Worm (Caenorhabditis elegans) whole organism, L2 larva: ENCODE results near the gene sax-1.

Source experiments
- C34F6.9 ChIP-seq: fragments of 150-350 bp; optimal IDR thresholded peaks from 2 replicates; lab custom pipeline; 2014; ENCODE audit warnings: missing biosample characterization, missing genetic modification characterization
- F13H6.1 ChIP-seq: sonication (generic microtip); optimal IDR thresholded peaks from 2 replicates; lab custom pipeline; 2016; ENCODE audit warnings: missing genetic modification characterization, missing compliant biosample characterization
- Y55F3AM.14 ChIP-seq: fragments of 200-800 bp; sonication (Bioruptor generic); optimal IDR thresholded peaks from 2 replicates; lab custom pipeline; 2018; ENCODE audit warnings: mild to moderate bottlenecking, missing genetic modification characterization, missing compliant biosample characterization
- alr-1 ChIP-seq: fragments of 150-350 bp; optimal IDR thresholded peaks from 2 replicates; lab custom pipeline; 2014; ENCODE audit warnings: missing biosample characterization, missing genetic modification characterization
- aly-2 ChIP-seq: fragments of 150-350 bp; optimal IDR thresholded peaks from 2 replicates; lab custom pipeline; 2014; ENCODE audit warnings: missing biosample characterization, missing genetic modification characterization
- ama-1 ChIP-seq: fragments of 150-350 bp; optimal IDR thresholded peaks from 2 replicates; lab custom pipeline; 2018; ENCODE audit warnings: inconsistent platforms
- crh-2 ChIP-seq: sonication (generic microtip); optimal IDR thresholded peaks from 2 replicates; lab custom pipeline; 2017; ENCODE audit warnings: missing biosample characterization, missing genetic modification characterization
- dmd-4 ChIP-seq: sonication (generic microtip); optimal IDR thresholded peaks from 2 replicates; lab custom pipeline; 2017; ENCODE audit warnings: missing biosample characterization, missing genetic modification characterization
- elt-1 ChIP-seq: fragments of 150-350 bp; optimal IDR thresholded peaks from 2 replicates; lab custom pipeline; 2014; ENCODE audit warnings: missing biosample characterization, missing genetic modification characterization
- gmeb-1 ChIP-seq: fragments of 150-350 bp; optimal IDR thresholded peaks from 2 replicates; lab custom pipeline; 2014; ENCODE audit warnings: missing biosample characterization, missing genetic modification characterization
- lin-13 ChIP-seq: fragments of 150-350 bp; optimal IDR thresholded peaks from 2 replicates; lab custom pipeline; 2014; ENCODE audit warnings: missing biosample characterization, missing genetic modification reagents, missing genetic modification characterization
- lin-39 ChIP-seq: fragments of 150-350 bp; optimal IDR thresholded peaks from 2 replicates; lab custom pipeline; 2014; ENCODE audit warnings: missing biosample characterization, missing genetic modification reagents, missing genetic modification characterization
- lsy-2 ChIP-seq, 2 experiments: fragments of 150-350 bp in 1 of 2; sonication (generic microtip) in 1 of 2; optimal IDR thresholded peaks; 2 replicates each; lab custom pipeline; 2014 to 2017; ENCODE audit warnings: missing biosample characterization in 2 of 2, missing genetic modification characterization in 2 of 2
- mab-5 ChIP-seq: fragments of 150-350 bp; optimal IDR thresholded peaks from 2 replicates; lab custom pipeline; 2014; ENCODE audit warnings: missing biosample characterization, missing genetic modification characterization
- mbf-1 ChIP-seq: sonication (generic microtip); optimal IDR thresholded peaks from 2 replicates; lab custom pipeline; 2017; ENCODE audit warnings: missing biosample characterization, missing genetic modification characterization
- mdl-1 ChIP-seq, 2 experiments: fragments of 150-350 bp in 1 of 2; sonication (generic microtip) in 1 of 2; optimal IDR thresholded peaks; 2 replicates each; lab custom pipeline; 2017; ENCODE audit warnings: missing biosample characterization in 2 of 2, missing genetic modification characterization in 2 of 2
- nhr-10 ChIP-seq: sonication (generic microtip); optimal IDR thresholded peaks from 2 replicates; lab custom pipeline; 2017; ENCODE audit warnings: missing biosample characterization, missing genetic modification characterization
- nhr-12 ChIP-seq: fragments of 150-350 bp; optimal IDR thresholded peaks from 2 replicates; lab custom pipeline; 2014; ENCODE audit warnings: missing biosample characterization, missing genetic modification characterization
- nhr-129 ChIP-seq: fragments of 150-350 bp; optimal IDR thresholded peaks from 2 replicates; lab custom pipeline; 2014; ENCODE audit warnings: missing biosample characterization, missing genetic modification characterization
- nhr-21 ChIP-seq: fragments of 150-350 bp; optimal IDR thresholded peaks from 2 replicates; lab custom pipeline; 2014; ENCODE audit warnings: missing biosample characterization, missing genetic modification characterization
- nhr-23 ChIP-seq: fragments of 150-350 bp; optimal IDR thresholded peaks from 2 replicates; lab custom pipeline; 2014; ENCODE audit warnings: missing biosample characterization, missing genetic modification reagents, missing genetic modification characterization
- nhr-237 ChIP-seq: fragments of 150-350 bp; optimal IDR thresholded peaks from 2 replicates; lab custom pipeline; 2014; ENCODE audit warnings: missing biosample characterization, missing genetic modification characterization
- nhr-25 ChIP-seq: fragments of 150-350 bp; sonication (generic microtip); optimal IDR thresholded peaks from 3 replicates; lab custom pipeline; 2014; ENCODE audit warnings: missing biosample characterization, missing genetic modification characterization
- sem-4 ChIP-seq: fragments of 150-350 bp; optimal IDR thresholded peaks from 2 replicates; lab custom pipeline; 2014; ENCODE audit warnings: missing biosample characterization, missing genetic modification reagents, missing genetic modification characterization
- skn-1 ChIP-seq: sonication (generic microtip); optimal IDR thresholded peaks from 2 replicates; lab custom pipeline; 2017; ENCODE audit warnings: missing biosample characterization, missing genetic modification characterization
- sma-3 ChIP-seq: sonication (generic microtip); optimal IDR thresholded peaks from 2 replicates; lab custom pipeline; 2016; ENCODE audit warnings: missing genetic modification reagents, missing genetic modification characterization, missing compliant biosample characterization
- snpc-4 ChIP-seq: fragments of 150-350 bp; optimal IDR thresholded peaks from 2 replicates; lab custom pipeline; 2014; ENCODE audit warnings: missing biosample characterization, missing genetic modification characterization
- unc-39 ChIP-seq: fragments of 150-350 bp; optimal IDR thresholded peaks from 2 replicates; lab custom pipeline; 2014; ENCODE audit warnings: missing biosample characterization, missing genetic modification characterization
- unc-62 ChIP-seq: fragments of 150-350 bp; optimal IDR thresholded peaks from 2 replicates; lab custom pipeline; 2014; ENCODE audit warnings: missing biosample characterization, missing genetic modification reagents, missing genetic modification characterization
- zag-1 ChIP-seq: fragments of 150-350 bp; optimal IDR thresholded peaks from 2 replicates; lab custom pipeline; 2014; ENCODE audit warnings: missing biosample characterization, missing genetic modification characterization
- ztf-4 ChIP-seq: fragments of 150-350 bp; optimal IDR thresholded peaks from 2 replicates; lab custom pipeline; 2014; ENCODE audit warnings: missing biosample characterization, missing genetic modification characterization

The sax-1 gene

DNA sequence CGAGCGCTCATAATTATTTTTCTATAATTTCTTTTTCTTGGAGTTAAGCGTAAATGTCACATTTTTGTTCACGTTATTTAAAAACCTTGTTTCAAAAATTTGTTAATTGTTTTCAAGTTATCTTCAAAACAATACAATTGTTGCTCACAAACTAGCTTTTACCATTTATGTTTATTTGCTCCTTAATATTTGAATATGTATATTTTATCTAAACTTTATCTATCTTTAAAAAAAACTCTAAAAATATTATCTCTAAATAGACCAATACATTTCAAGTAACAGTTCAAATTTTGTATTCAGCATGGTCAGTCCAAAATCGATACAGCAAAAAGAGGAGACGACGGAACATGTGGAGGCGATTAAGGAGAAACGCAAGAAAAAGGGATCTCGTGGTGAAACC is 6.0 kb upstream of the sax-1 start, which contains the start of gene R11G1.7:
Gene R11G1.7 (plus strand): TSS at position 301 of the 400 bp plus-strand sequence.
- TF ChIP-seq C34F6.9 (tag; lab: Kevin White, UChicago) = no peak
- TF ChIP-seq, all 48 proteins: peak for 0

ce11 chrX:3654623-3655022 is 4.7 kb upstream of the sax-1 start, which contains the start of gene R11G1.11:
Gene R11G1.11, plus strand, starts transcription at chrX:3654923.
- TF ChIP-seq nhr-25 = no peak
- no peak for TF ChIP-seq nhr-23 (tag; lab: Kevin White, UChicago)
- no peak for TF ChIP-seq nhr-237 (tag; lab: Kevin White, UChicago)
- TF ChIP-seq dmd-4 (tag; lab: Kevin White, UChicago) = no peak
- TF ChIP-seq nhr-129 = no peak
- TF ChIP-seq nhr-12 (tag; lab: Kevin White, UChicago) = no peak
- no peak for TF ChIP-seq mab-5 (tag; lab: Kevin White, UChicago)

- peak; percentile 34 for TF ChIP-seq F13H6.1 (tag; lab: Kevin White, UChicago)
- peak; percentile 24 for TF ChIP-seq nhr-129
- TF ChIP-seq skn-1 (tag; lab: Kevin White, UChicago) = no peak
Observed at ce11 chrX:3645924-3646323, 4.0 kb downstream of the sax-1 start.

- TF ChIP-seq unc-62 (GFP tag; lab: Kevin White, UChicago) (no peak), mab-5 (tag; lab: Kevin White, UChicago) (no peak), sma-3 (GFP tag; lab: Kevin White, UChicago) (no peak), mbf-1 (no peak), zag-1 (tag; lab: Kevin White, UChicago) (no peak), alr-1 (tag; lab: Kevin White, UChicago) (no peak), lin-39 (tag; lab: Kevin White, UChicago) (no peak), mdl-1 (tag; optimal IDR thresholded peaks at IDR 0.05; lab: Kevin White, UChicago) (no peak)
Observed at ce11 chrX:3644796-3645195, 5.2 kb downstream of the sax-1 start, which contains the start of gene tmem-24. Gene tmem-24, minus strand, starts transcription at chrX:3644896.

DNA sequence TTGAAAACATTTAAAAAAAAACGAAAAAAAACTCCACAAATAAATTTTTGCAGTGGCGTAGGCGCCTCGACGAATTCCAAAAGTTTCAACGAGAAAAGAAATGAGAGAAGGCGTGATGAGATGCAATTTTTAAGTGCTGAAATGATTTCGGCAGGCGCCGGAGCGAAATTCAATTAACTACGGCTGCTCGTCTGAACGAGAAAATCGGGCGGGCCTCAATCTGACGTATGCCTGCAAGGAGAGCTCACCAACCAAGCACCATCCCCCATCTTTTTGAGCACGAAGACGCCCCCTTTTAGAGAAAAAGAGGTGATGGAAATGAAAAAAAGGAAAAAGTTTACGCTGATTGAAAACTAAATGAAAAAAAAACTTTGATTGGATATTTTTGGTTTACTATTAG is 15.2 kb downstream of the sax-1 start:
- no peak for TF ChIP-seq unc-39 (tag; lab: Kevin White, UChicago)
- TF ChIP-seq nhr-10 (tag; lab: Kevin White, UChicago) = no peak
- TF ChIP-seq nhr-23 (tag; lab: Kevin White, UChicago) = no peak
- no peak for TF ChIP-seq gmeb-1 (tag; lab: Kevin White, UChicago)
- no peak for TF ChIP-seq nhr-12 (tag; lab: Kevin White, UChicago)
- TF ChIP-seq nhr-129 = no peak
- no peak for TF ChIP-seq ama-1 (lab: Kevin White, UChicago)
- TF ChIP-seq alr-1 (tag; lab: Kevin White, UChicago) = no peak
- TF ChIP-seq mdl-1 (tag; optimal IDR thresholded peaks at IDR 0.05; lab: Kevin White, UChicago) = no peak
- no peak for TF ChIP-seq nhr-25
- TF ChIP-seq lin-13 = no peak
- TF ChIP-seq nhr-21 (tag; lab: Kevin White, UChicago) = no peak
- no peak for TF ChIP-seq lin-39 (tag; lab: Kevin White, UChicago)
- TF ChIP-seq lsy-2 (tag; optimal IDR thresholded peaks at IDR 0.05; lab: Kevin White, UChicago) = no peak

ce11 chrX:3633654-3634053 is 16.3 kb downstream of the sax-1 start, which contains the start of gene gst-11:
Gene gst-11, minus strand, starts transcription at chrX:3633754.
- TF ChIP-seq sem-4 (tag; lab: Kevin White, UChicago) (no peak), nhr-23 (tag; lab: Kevin White, UChicago) (no peak), Y55F3AM.14 (no peak), sma-3 (GFP tag; lab: Kevin White, UChicago) (no peak), nhr-25 (no peak), skn-1 (tag; lab: Kevin White, UChicago) (no peak), unc-39 (tag; lab: Kevin White, UChicago) (no peak), elt-1 (tag; lab: Kevin White, UChicago) (no peak), alr-1 (tag; lab: Kevin White, UChicago) (no peak), ztf-4 (tag; lab: Kevin White, UChicago) (no peak), crh-2 (tag; lab: Kevin White, UChicago) (no peak), dmd-4 (tag; lab: Kevin White, UChicago) (no peak), nhr-21 (tag; lab: Kevin White, UChicago) (no peak), ama-1 (lab: Kevin White, UChicago) (no peak), nhr-12 (tag; lab: Kevin White, UChicago) (no peak), snpc-4 (no peak), mdl-1 (tag; optimal IDR thresholded peaks at IDR 0.05; lab: Kevin White, UChicago) (no peak), nhr-237 (tag; lab: Kevin White, UChicago) (no peak), aly-2 (tag; lab: Kevin White, UChicago) (no peak)
- TF ChIP-seq, all 48 proteins: peak for 0
